Worm (Caenorhabditis elegans) whole organism, young adult: ENCODE data around the gene Y46D2A.1.

Source experiments
- B0035.1 ChIP-seq: sonication (generic microtip); optimal IDR thresholded peaks from 2 replicates; lab custom pipeline; 2016; ENCODE audit warnings: missing genetic modification characterization, mild to moderate bottlenecking, missing compliant biosample characterization, missing genotype, missing genetic modification reagents
- F39B2.1 ChIP-seq: fragments of 200-800 bp; sonication (Bioruptor generic); IDR thresholded peaks from 2 replicates; pipeline ENCODE4 v1.3.6; 2022; ENCODE audit warnings: missing genetic modification reagents, missing genetic modification characterization, missing compliant biosample characterization
- F52B5.7 ChIP-seq: sonication (generic microtip); optimal IDR thresholded peaks from 2 replicates; lab custom pipeline; 2016; ENCODE audit warnings: mild to moderate bottlenecking, missing genetic modification characterization, missing compliant biosample characterization
- F57C9.4 ChIP-seq: sonication (generic microtip); optimal IDR thresholded peaks from 2 replicates; lab custom pipeline; 2017; ENCODE audit warnings: mild to moderate bottlenecking, missing genetic modification characterization, missing compliant biosample characterization
- T07F8.4 ChIP-seq: sonication (generic microtip); optimal IDR thresholded peaks from 2 replicates; lab custom pipeline; 2016; ENCODE audit warnings: mild to moderate bottlenecking, missing genetic modification characterization, moderate library complexity, missing compliant biosample characterization
- Y53F4B.3 ChIP-seq: fragments of 200-800 bp; sonication (Bioruptor generic); IDR thresholded peaks from 2 replicates; pipeline ENCODE4 v1.3.6; 2022; ENCODE audit warnings: missing genetic modification reagents, missing genetic modification characterization, missing compliant biosample characterization
- Y67H2A.10 ChIP-seq: fragments of 200-800 bp; sonication (Bioruptor generic); conservative IDR thresholded peaks from 2 replicates; pipeline ENCODE4 v1.3.6; 2022; ENCODE audit warnings: missing genetic modification reagents, missing genetic modification characterization, missing compliant biosample characterization
- Y79H2A.3 ChIP-seq: fragments of 200-800 bp; sonication (Bioruptor generic); conservative IDR thresholded peaks from 2 replicates; pipeline ENCODE4 v1.3.6; 2022; ENCODE audit warnings: missing genetic modification reagents, missing genetic modification characterization, missing compliant biosample characterization
- ama-1 ChIP-seq, 3 experiments: fragments of 150-350 bp in 1 of 3; sonication (generic microtip) in 2 of 3; optimal IDR thresholded peaks; 2 replicates each; lab custom pipeline; 2014 to 2018; ENCODE audit warnings: missing biosample characterization in 2 of 3, missing genetic modification characterization in 2 of 3, missing genetic modification reagents in 2 of 3
- aptf-2 ChIP-seq: fragments of 200-800 bp; sonication (Bioruptor generic); conservative IDR thresholded peaks from 2 replicates; pipeline ENCODE4 v1.3.6; 2022; ENCODE audit warnings: missing genetic modification reagents, missing genetic modification characterization, missing compliant biosample characterization
- aptf-3 ChIP-seq: fragments of 200-800 bp; sonication (Bioruptor generic); IDR thresholded peaks from 2 replicates; pipeline ENCODE4 v1.3.6; 2022; ENCODE audit warnings: missing genetic modification characterization, missing compliant biosample characterization
- atf-7 ChIP-seq: sonication (generic microtip); optimal IDR thresholded peaks from 2 replicates; lab custom pipeline; 2017; ENCODE audit warnings: mild to moderate bottlenecking, missing genetic modification characterization, missing compliant biosample characterization
- athp-1 ChIP-seq: sonication (generic microtip); optimal IDR thresholded peaks from 2 replicates; lab custom pipeline; 2017; ENCODE audit warnings: mild to moderate bottlenecking, missing genetic modification characterization, missing compliant biosample characterization
- attf-3 ChIP-seq: fragments of 200-800 bp; sonication (Bioruptor generic); conservative IDR thresholded peaks from 2 replicates; pipeline ENCODE4 v1.3.6; 2022; ENCODE audit warnings: missing genetic modification reagents, missing genetic modification characterization, missing compliant biosample characterization
- bed-1 ChIP-seq: fragments of 200-800 bp; sonication (Bioruptor generic); IDR thresholded peaks from 2 replicates; pipeline ENCODE4 v1.3.6; 2022; ENCODE audit warnings: missing genetic modification reagents, missing genetic modification characterization, missing compliant biosample characterization
- bed-2 ChIP-seq: fragments of 200-800 bp; sonication (Bioruptor generic); IDR thresholded peaks from 2 replicates; pipeline ENCODE4 v1.3.6; 2022; ENCODE audit warnings: missing genetic modification reagents, missing genetic modification characterization, missing compliant biosample characterization
- cebp-2 ChIP-seq: fragments of 200-800 bp; sonication (Bioruptor generic); IDR thresholded peaks from 2 replicates; pipeline ENCODE4 v1.3.6; 2022; ENCODE audit warnings: missing genetic modification characterization, missing compliant biosample characterization
- ceh-27 ChIP-seq: fragments of 200-800 bp; sonication (Bioruptor generic); optimal IDR thresholded peaks from 2 replicates; lab custom pipeline; 2018; ENCODE audit warnings: mild to moderate bottlenecking, missing genetic modification characterization, moderate library complexity, missing compliant biosample characterization
- ceh-40 ChIP-seq: fragments of 200-800 bp; sonication (Bioruptor generic); IDR thresholded peaks from 2 replicates; pipeline ENCODE4 v1.3.6; 2022; ENCODE audit warnings: missing genetic modification characterization, missing compliant biosample characterization
- die-1 ChIP-seq: sonication (generic microtip); optimal IDR thresholded peaks from 2 replicates; lab custom pipeline; 2016; ENCODE audit warnings: missing genotype, mild to moderate bottlenecking, missing genetic modification characterization, missing compliant biosample characterization
- dox-1 ChIP-seq: fragments of 200-800 bp; sonication (Bioruptor generic); IDR thresholded peaks from 2 replicates; pipeline ENCODE4 v1.3.6; 2022; ENCODE audit warnings: missing genetic modification reagents, missing genetic modification characterization, missing compliant biosample characterization
- efl-1 ChIP-seq: fragments of 150-350 bp; optimal IDR thresholded peaks from 2 replicates; lab custom pipeline; 2014; ENCODE audit warnings: missing biosample characterization, missing genetic modification reagents, missing genetic modification characterization
- egrh-3 ChIP-seq: fragments of 200-800 bp; sonication (Bioruptor generic); IDR thresholded peaks from 2 replicates; pipeline ENCODE4 v1.3.6; 2022; ENCODE audit warnings: missing genetic modification reagents, missing genetic modification characterization, missing compliant biosample characterization
- ets-4 ChIP-seq: fragments of 200-800 bp; sonication (Bioruptor generic); optimal IDR thresholded peaks from 2 replicates; lab custom pipeline; 2018; ENCODE audit warnings: mild to moderate bottlenecking, missing genetic modification characterization, missing compliant biosample characterization
- hlh-12 ChIP-seq: sonication (generic microtip); optimal IDR thresholded peaks from 2 replicates; lab custom pipeline; 2016; ENCODE audit warnings: missing genetic modification characterization, missing compliant biosample characterization
- hmg-1.2 ChIP-seq: fragments of 200-800 bp; sonication (Bioruptor generic); IDR thresholded peaks from 2 replicates; pipeline ENCODE4 v1.3.6; 2022; ENCODE audit warnings: missing genetic modification reagents, missing genetic modification characterization, missing compliant biosample characterization
- lin-26 ChIP-seq: fragments of 200-800 bp; sonication (Bioruptor generic); IDR thresholded peaks from 2 replicates; pipeline ENCODE4 v1.3.6; 2022; ENCODE audit warnings: missing genetic modification reagents, missing genetic modification characterization, missing compliant biosample characterization
- lin-40 ChIP-seq: sonication (generic microtip); optimal IDR thresholded peaks from 2 replicates; lab custom pipeline; 2016; ENCODE audit warnings: missing genetic modification characterization, mild to moderate bottlenecking, missing compliant biosample characterization, missing genotype, missing genetic modification reagents
- lsl-1 ChIP-seq: fragments of 200-800 bp; sonication (Bioruptor generic); optimal IDR thresholded peaks from 2 replicates; lab custom pipeline; 2018; ENCODE audit warnings: mild to moderate bottlenecking, missing genetic modification characterization, moderate library complexity, missing compliant biosample characterization
- madf-6 ChIP-seq: fragments of 200-800 bp; sonication (Bioruptor generic); IDR thresholded peaks from 2 replicates; pipeline ENCODE4 v1.3.6; 2022; ENCODE audit warnings: missing genetic modification reagents, missing genetic modification characterization, missing compliant biosample characterization
- madf-8 ChIP-seq: fragments of 200-800 bp; sonication (Bioruptor generic); conservative IDR thresholded peaks from 2 replicates; pipeline ENCODE4 v1.3.6; 2022; ENCODE audit warnings: missing genetic modification reagents, missing genetic modification characterization, missing compliant biosample characterization
- mcd-1 ChIP-seq: fragments of 200-800 bp; sonication (Bioruptor generic); IDR thresholded peaks from 2 replicates; pipeline ENCODE4 v1.3.6; 2022; ENCODE audit warnings: missing genetic modification reagents, missing genetic modification characterization, missing compliant biosample characterization
- nhr-27 ChIP-seq: fragments of 200-800 bp; sonication (Bioruptor generic); optimal IDR thresholded peaks from 2 replicates; lab custom pipeline; 2018; ENCODE audit warnings: mild to moderate bottlenecking, missing genetic modification characterization, moderate library complexity, missing compliant biosample characterization
- nhr-80 ChIP-seq: sonication (generic microtip); optimal IDR thresholded peaks from 2 replicates; lab custom pipeline; 2016; ENCODE audit warnings: missing genetic modification characterization, missing compliant biosample characterization
- pbrm-1 ChIP-seq: fragments of 200-800 bp; sonication (Bioruptor generic); IDR thresholded peaks from 2 replicates; pipeline ENCODE4 v1.3.6; 2022; ENCODE audit warnings: missing genetic modification reagents, missing genetic modification characterization, missing compliant biosample characterization
- rcor-1 ChIP-seq: fragments of 200-800 bp; sonication (Bioruptor generic); IDR thresholded peaks from 2 replicates; pipeline ENCODE4 v1.3.6; 2022; ENCODE audit warnings: missing genetic modification reagents, missing genetic modification characterization, missing compliant biosample characterization
- rec-8 ChIP-seq, 2 experiments: sonication (generic microtip); optimal IDR thresholded peaks; 2 replicates each; lab custom pipeline; 2016; ENCODE audit warnings: mild to moderate bottlenecking in 2 of 2, missing genetic modification characterization in 2 of 2, missing genetic modification reagents in 2 of 2, missing genotype in 2 of 2, missing biosample characterization in 1 of 2, missing compliant biosample characterization in 1 of 2, moderate library complexity in 1 of 2
- rpc-1 ChIP-seq, 2 experiments: fragments of 150-350 bp in 1 of 2; sonication (generic microtip) in 1 of 2; optimal IDR thresholded peaks; 2 replicates each; lab custom pipeline; 2014 to 2018; ENCODE audit warnings: missing biosample characterization in 1 of 2, missing genetic modification characterization in 1 of 2, missing genetic modification reagents in 1 of 2, missing genotype in 1 of 2
- tbp1 ChIP-seq: fragments of 200-800 bp; sonication (Bioruptor generic); optimal IDR thresholded peaks from 2 replicates; lab custom pipeline; 2018; ENCODE audit warnings: mild to moderate bottlenecking, missing genetic modification characterization, missing compliant biosample characterization
- tlf-1 ChIP-seq: fragments of 200-800 bp; sonication (Bioruptor generic); optimal IDR thresholded peaks from 2 replicates; lab custom pipeline; 2018; ENCODE audit warnings: mild to moderate bottlenecking, missing genetic modification characterization, missing compliant biosample characterization
- unc-62 ChIP-seq: fragments of 150-350 bp; optimal IDR thresholded peaks from 2 replicates; lab custom pipeline; 2014; ENCODE audit warnings: missing biosample characterization, missing genetic modification reagents, missing genetic modification characterization
- xnd-1 ChIP-seq: sonication (generic microtip); optimal IDR thresholded peaks from 2 replicates; lab custom pipeline; 2016; ENCODE audit warnings: missing genotype, missing genetic modification reagents, missing genetic modification characterization, missing compliant biosample characterization
- zfh-2 ChIP-seq: fragments of 200-800 bp; sonication (Bioruptor generic); conservative IDR thresholded peaks from 2 replicates; pipeline ENCODE4 v1.3.6; 2022; ENCODE audit warnings: missing genetic modification reagents, missing genetic modification characterization, missing compliant biosample characterization
- ztf-22 ChIP-seq: fragments of 200-800 bp; sonication (Bioruptor generic); optimal IDR thresholded peaks from 2 replicates; lab custom pipeline; 2018; ENCODE audit warnings: mild to moderate bottlenecking, missing genetic modification characterization, moderate library complexity, missing compliant biosample characterization
- ztf-25 ChIP-seq: fragments of 200-800 bp; sonication (Bioruptor generic); IDR thresholded peaks from 2 replicates; pipeline ENCODE4 v1.3.6; 2022; ENCODE audit warnings: missing genetic modification reagents, missing genetic modification characterization, missing compliant biosample characterization
- ztf-26 ChIP-seq: sonication (generic microtip); optimal IDR thresholded peaks from 2 replicates; lab custom pipeline; 2017; ENCODE audit warnings: missing genetic modification characterization, missing compliant biosample characterization
- ztf-28 ChIP-seq: fragments of 200-800 bp; sonication (Bioruptor generic); IDR thresholded peaks from 2 replicates; pipeline ENCODE4 v1.3.6; 2022; ENCODE audit warnings: missing genetic modification reagents, missing genetic modification characterization, missing compliant biosample characterization

Gene Y46D2A.1

ce11 chrII:3368097-3368496 is 45.7 kb downstream of the Y46D2A.1 start, which contains the start of gene Y49F6C.7:
Y49F6C.7 (minus strand) TSS chrII:3368197.
- TF ChIP-seq ceh-27 (GFP tag; lab: Kevin White, UChicago) (no peak), cebp-2 (GFP tag; lab: Robert Waterston, UW) (no peak), xnd-1 (tag; lab: Kevin White, UChicago) (no peak), ama-1 (optimal IDR thresholded peaks at IDR 0.05; lab: Kevin White, UChicago) (no peak), ama-1 (GFP tag; optimal IDR thresholded peaks at IDR 0.05; lab: Kevin White, UChicago) (no peak), tlf-1 (GFP tag; lab: Kevin White, UChicago) (no peak), ets-4 (GFP tag; lab: Kevin White, UChicago) (no peak), ceh-40 (no peak), athp-1 (tag; lab: Kevin White, UChicago) (no peak), Y67H2A.10 (GFP tag; lab: Robert Waterston, UW) (no peak), F57C9.4 (tag; lab: Kevin White, UChicago) (no peak), die-1 (tag; lab: Kevin White, UChicago) (no peak), atf-7 (tag; lab: Kevin White, UChicago) (no peak), lsl-1 (GFP tag; lab: Kevin White, UChicago) (no peak), hmg-1.2 (GFP tag; lab: Robert Waterston, UW) (no peak), ztf-28 (no peak), hlh-12 (tag; lab: Kevin White, UChicago) (no peak), lin-26 (GFP tag; lab: Robert Waterston, UW) (no peak), unc-62 (GFP tag; lab: Kevin White, UChicago) (no peak), B0035.1 (tag; lab: Kevin White, UChicago) (no peak)

- TF ChIP-seq bed-2 (GFP tag; lab: Robert Waterston, UW) (no peak), xnd-1 (tag; lab: Kevin White, UChicago) (peak; percentile 8), aptf-3 (GFP tag; lab: Robert Waterston, UW) (peak; percentile 85; the same call in 1 of the 2 replicates), rpc-1 (optimal IDR thresholded peaks at IDR 0.05; lab: Kevin White, UChicago) (no peak), rpc-1 (tag; optimal IDR thresholded peaks at IDR 0.05; lab: Kevin White, UChicago) (no peak), efl-1 (peak; percentile 30), rcor-1 (GFP tag; lab: Robert Waterston, UW) (no peak), attf-3 (GFP tag; lab: Robert Waterston, UW) (no peak), rec-8 (tag; optimal IDR thresholded peaks at IDR 0.05; lab: Kevin White, UChicago) (no peak), Y79H2A.3 (GFP tag; lab: Robert Waterston, UW) (no peak), F39B2.1 (GFP tag; lab: Robert Waterston, UW) (no peak), Y53F4B.3 (GFP tag; lab: Robert Waterston, UW) (no peak), pbrm-1 (GFP tag; lab: Robert Waterston, UW) (no peak), tbp1 (no peak), lin-40 (tag; lab: Kevin White, UChicago) (no peak), F52B5.7 (tag; lab: Kevin White, UChicago) (no peak), ets-4 (GFP tag; lab: Kevin White, UChicago) (no peak), madf-8 (GFP tag; lab: Robert Waterston, UW) (no peak), egrh-3 (GFP tag; lab: Robert Waterston, UW) (no peak), dox-1 (GFP tag; lab: Robert Waterston, UW) (no peak), bed-1 (no peak), nhr-80 (tag; lab: Kevin White, UChicago) (no peak), ztf-22 (no peak), T07F8.4 (tag; lab: Kevin White, UChicago) (no peak), ztf-26 (tag; lab: Kevin White, UChicago) (no peak), mcd-1 (GFP tag; lab: Robert Waterston, UW) (no peak), madf-6 (peak; percentile 72), cebp-2 (GFP tag; lab: Robert Waterston, UW) (no peak), zfh-2 (GFP tag; lab: Robert Waterston, UW) (no peak), hlh-12 (tag; lab: Kevin White, UChicago) (no peak), aptf-2 (GFP tag; lab: Robert Waterston, UW) (peak; percentile 98), ztf-25 (GFP tag; lab: Robert Waterston, UW) (no peak), nhr-27 (tag; lab: Kevin White, UChicago) (no peak)
These were observed 47.7 kb downstream of the Y46D2A.1 start, which contains the start of gene Y49F6C.8 for ce11 chrII:3370061-3370460. Y49F6C.8 (minus strand) TSS chrII:3370111.
